Fruit fly (Drosophila melanogaster): Measurements from ENCODE around the gene CG17375.

CG17375 gene

dm6 chr2L:6787973-6788368, 17.6 kb downstream of the CG17375 start (continued):
- peak; percentile 9; the same call in 1 of the 2 replicates for TF ChIP-seq CG32767 (GFP tag; IDR thresholded peaks at IDR 0.05)
- peak; percentile 47 for TF ChIP-seq CG15601 (tag; optimal IDR thresholded peaks at IDR 0.05)
- TF ChIP-seq Antp (GFP tag; optimal IDR thresholded peaks at IDR 0.05) = peak; percentile 56
- TF ChIP-seq lola (GFP tag; optimal IDR thresholded peaks at IDR 0.05) = peak in 1 of 3 experiments; percentile 42
- peak; percentile 67 for TF ChIP-seq CG31441 (GFP tag; IDR thresholded peaks at IDR 0.05)
- no peak for TF ChIP-seq CG13894 (tag; optimal IDR thresholded peaks at IDR 0.05)
- TF ChIP-seq psq (GFP tag; optimal IDR thresholded peaks at IDR 0.05) = no peak
- TF ChIP-seq CG12391 (tag; optimal IDR thresholded peaks at IDR 0.05) = peak; percentile 44
- TF ChIP-seq stwl (tag; optimal IDR thresholded peaks at IDR 0.05) = no peak
- TF ChIP-seq twi (tag; optimal IDR thresholded peaks at IDR 0.05) = peak; percentile 25
- no peak for TF ChIP-seq CG3065 (GFP tag; optimal IDR thresholded peaks at IDR 0.05)
- no peak for TF ChIP-seq CG13287 (GFP tag; IDR thresholded peaks at IDR 0.05; ENCODE audit: partially characterized antibody)
- TF ChIP-seq Hmx (GFP tag; optimal IDR thresholded peaks at IDR 0.05) = no peak
- TF ChIP-seq Ets97D (GFP tag; optimal IDR thresholded peaks at IDR 0.05) = no peak
- TF ChIP-seq Jarid2 (GFP tag; optimal IDR thresholded peaks at IDR 0.05) = no peak
- TF ChIP-seq CG16815 (GFP tag; optimal IDR thresholded peaks at IDR 0.05) = no peak
- TF ChIP-seq CG1529 (GFP tag; optimal IDR thresholded peaks at IDR 0.05) = peak; percentile 44
- TF ChIP-seq CG31224 (GFP tag; IDR thresholded peaks at IDR 0.05) = no peak
- TF ChIP-seq mld (GFP tag; IDR thresholded peaks at IDR 0.05; ENCODE audit: partially characterized antibody) = no peak
- peak; percentile 32 for TF ChIP-seq CG17186 (GFP tag; optimal IDR thresholded peaks at IDR 0.05)
- TF ChIP-seq Fer2 (tag; optimal IDR thresholded peaks at IDR 0.05) = no peak
- TF ChIP-seq CG6254 (GFP tag; optimal IDR thresholded peaks at IDR 0.05) = peak; percentile 66
- no peak for TF ChIP-seq CG6683 (GFP tag; optimal IDR thresholded peaks at IDR 0.05)
- TF ChIP-seq CG1792 (GFP tag; optimal IDR thresholded peaks at IDR 0.05) = no peak
- no peak for TF ChIP-seq Vsx1 (GFP tag; optimal IDR thresholded peaks at IDR 0.05)
- no peak for TF ChIP-seq MBD-R2 (GFP tag; IDR thresholded peaks at IDR 0.05)
- TF ChIP-seq btn (GFP tag; optimal IDR thresholded peaks at IDR 0.05) = peak; percentile 31
- TF ChIP-seq CG10321 (GFP tag; IDR thresholded peaks at IDR 0.05) = no peak
- TF ChIP-seq ro (GFP tag; IDR thresholded peaks at IDR 0.05) = no peak
- TF ChIP-seq CG30431 (GFP tag; optimal IDR thresholded peaks at IDR 0.05) = peak; percentile 46
- TF ChIP-seq CG2116 (GFP tag; optimal IDR thresholded peaks at IDR 0.05) = no peak
- TF ChIP-seq Mrtf (GFP tag; IDR thresholded peaks at IDR 0.05) = 0 out of 3 replicates have a peak, but pooled peaks have one; percentile 36
- peak; percentile 76 for TF ChIP-seq fd96Cb (tag; optimal IDR thresholded peaks at IDR 0.05)
- peak in 1 of 2 experiments; percentile 63 for TF ChIP-seq Hr51 (GFP tag; optimal IDR thresholded peaks at IDR 0.05)
- TF ChIP-seq MESR4 (GFP tag; optimal IDR thresholded peaks at IDR 0.05) = no peak
- peak; percentile 31 for TF ChIP-seq sima (GFP tag; optimal IDR thresholded peaks at IDR 0.05)
- TF ChIP-seq run (tag; optimal IDR thresholded peaks at IDR 0.05) = no peak
- peak; percentile 42; the same call in 2 of the 3 replicates for TF ChIP-seq croc (GFP tag; conservative IDR thresholded peaks at IDR 0.05)
- peak; percentile 49 for TF ChIP-seq CG10654 (GFP tag; optimal IDR thresholded peaks at IDR 0.05)
- no peak for TF ChIP-seq CG17612 (GFP tag; IDR thresholded peaks at IDR 0.05)
- TF ChIP-seq CG9215 (GFP tag; IDR thresholded peaks at IDR 0.05) = no peak; the same call in 1 of the 2 replicates
- no peak for TF ChIP-seq CG7357 (GFP tag; IDR thresholded peaks at IDR 0.05)
- TF ChIP-seq CG12769 (tag; optimal IDR thresholded peaks at IDR 0.05) = no peak
- TF ChIP-seq sim (GFP tag; IDR thresholded peaks at IDR 0.05) = peak; percentile 11; the same call in 1 of the 2 replicates
- no peak for TF ChIP-seq tll (GFP tag; optimal IDR thresholded peaks at IDR 0.05)
- TF ChIP-seq sug (tag; optimal IDR thresholded peaks at IDR 0.05) = no peak
- peak; percentile 18 for TF ChIP-seq tap (tag; optimal IDR thresholded peaks at IDR 0.05)
- peak; percentile 29 for TF ChIP-seq repo (GFP tag; optimal IDR thresholded peaks at IDR 0.05)
- no peak for TF ChIP-seq ems (GFP tag; optimal IDR thresholded peaks at IDR 0.05)
- TF ChIP-seq az2 (GFP tag; optimal IDR thresholded peaks at IDR 0.05) = peak; percentile 69
